Worm (Caenorhabditis elegans) whole organism, L1 larva: ENCODE results near the gene Y69A2AR.51.

ENCODE experiments used
- aha-1 ChIP-seq: fragments of 150-350 bp; optimal IDR thresholded peaks from 2 replicates; lab custom pipeline; 2014; ENCODE audit warnings: missing biosample characterization, missing genetic modification characterization
- blmp-1 ChIP-seq: fragments of 150-350 bp; optimal IDR thresholded peaks from 2 replicates; lab custom pipeline; 2014; ENCODE audit warnings: missing biosample characterization, missing genetic modification characterization
- elt-2 ChIP-seq: sonication (generic microtip); optimal IDR thresholded peaks from 2 replicates; lab custom pipeline; 2016; ENCODE audit warnings: missing genetic modification characterization, mild to moderate bottlenecking, inconsistent platforms, missing compliant biosample characterization, missing genetic modification reagents
- fkh-10 ChIP-seq: sonication (generic microtip); optimal IDR thresholded peaks from 2 replicates; lab custom pipeline; 2017; ENCODE audit warnings: missing biosample characterization, missing genetic modification reagents, missing genetic modification characterization
- fkh-4 ChIP-seq: sonication (generic microtip); optimal IDR thresholded peaks from 2 replicates; lab custom pipeline; 2016; ENCODE audit warnings: missing compliant biosample characterization, missing genetic modification characterization, borderline replicate concordance
- lin-39 ChIP-seq: fragments of 150-350 bp; optimal IDR thresholded peaks from 2 replicates; lab custom pipeline; 2014; ENCODE audit warnings: missing biosample characterization, missing genetic modification reagents, missing genetic modification characterization
- nhr-11 ChIP-seq: fragments of 150-350 bp; optimal IDR thresholded peaks from 2 replicates; lab custom pipeline; 2014; ENCODE audit warnings: missing biosample characterization, missing genetic modification characterization
- nhr-28 ChIP-seq: fragments of 150-350 bp; optimal IDR thresholded peaks from 2 replicates; lab custom pipeline; 2014; ENCODE audit warnings: missing biosample characterization, missing genetic modification characterization
- skn-1 ChIP-seq: fragments of 150-350 bp; optimal IDR thresholded peaks from 2 replicates; lab custom pipeline; 2014; ENCODE audit warnings: missing biosample characterization, missing genetic modification characterization
- sptf-1 ChIP-seq: fragments of 150-350 bp; optimal IDR thresholded peaks from 2 replicates; lab custom pipeline; 2014; ENCODE audit warnings: missing biosample characterization, missing genetic modification characterization
- tbx-2 ChIP-seq: sonication (generic microtip); optimal IDR thresholded peaks from 2 replicates; lab custom pipeline; 2016; ENCODE audit warnings: missing genetic modification characterization, missing compliant biosample characterization
- unc-130 ChIP-seq: fragments of 150-350 bp; optimal IDR thresholded peaks from 2 replicates; lab custom pipeline; 2017; ENCODE audit warnings: missing biosample characterization, missing genetic modification characterization, inconsistent platforms
- unc-30 ChIP-seq: sonication (generic microtip); optimal IDR thresholded peaks from 2 replicates; lab custom pipeline; 2017; ENCODE audit warnings: missing biosample characterization, missing genetic modification characterization
- unc-62 ChIP-seq: fragments of 150-350 bp; optimal IDR thresholded peaks from 2 replicates; lab custom pipeline; 2014; ENCODE audit warnings: missing biosample characterization, missing genetic modification reagents, missing genetic modification characterization

ce11 chrIV:2562071-2562470, 10.1 kb upstream of the Y69A2AR.51 start, which contains the start of gene Y69A2AR.50:
- TF ChIP-seq nhr-28 (tag; lab: Kevin White, UChicago) (no peak), fkh-10 (GFP tag; lab: Kevin White, UChicago) (no peak), blmp-1 (tag; lab: Kevin White, UChicago) (no peak), unc-30 (tag; lab: Kevin White, UChicago) (no peak), tbx-2 (tag; lab: Kevin White, UChicago) (no peak), lin-39 (no peak), fkh-4 (tag; lab: Kevin White, UChicago) (no peak), unc-130 (no peak), unc-62 (GFP tag; lab: Kevin White, UChicago) (no peak), nhr-11 (tag; lab: Kevin White, UChicago) (no peak), aha-1 (tag; lab: Kevin White, UChicago) (no peak), skn-1 (tag; lab: Kevin White, UChicago) (no peak), sptf-1 (no peak), elt-2 (tag; lab: Kevin White, UChicago) (no peak)
